Worm (Caenorhabditis elegans) whole organism, L4 larva: ENCODE results near the gene dct-15.

Experiments
- F44E2.7 ChIP-seq: fragments of 200-800 bp; sonication (Bioruptor generic); IDR thresholded peaks from 2 replicates; pipeline ENCODE4 v2.1.2; 2022; ENCODE audit warnings: missing genetic modification characterization, missing compliant biosample characterization
- Y48G9A.11 ChIP-seq: fragments of 200-800 bp; sonication (Bioruptor generic); IDR thresholded peaks from 2 replicates; pipeline ENCODE4 v1.3.6; 2022; ENCODE audit warnings: missing genetic modification reagents, missing genetic modification characterization, missing compliant biosample characterization
- Y75B8A.6 ChIP-seq: fragments of 200-800 bp; sonication (Bioruptor generic); IDR thresholded peaks from 2 replicates; pipeline ENCODE4 v1.3.6; 2022; ENCODE audit warnings: missing genetic modification reagents, missing genetic modification characterization, missing compliant biosample characterization
- ZK546.5 ChIP-seq, 2 experiments: sonication (generic microtip); optimal IDR thresholded peaks; 2 replicates each; lab custom pipeline; 2017; ENCODE audit warnings: missing biosample characterization in 2 of 2, missing genetic modification characterization in 2 of 2
- aly-2 ChIP-seq: sonication (generic microtip); optimal IDR thresholded peaks from 2 replicates; lab custom pipeline; 2018; ENCODE audit warnings: missing biosample characterization, missing genetic modification characterization
- attf-4 ChIP-seq: sonication (generic microtip); optimal IDR thresholded peaks from 3 replicates; lab custom pipeline; 2017; ENCODE audit warnings: missing biosample characterization, missing genetic modification characterization
- ceh-20 ChIP-seq: fragments of 200-800 bp; sonication (Bioruptor generic); IDR thresholded peaks from 2 replicates; pipeline ENCODE4 v1.3.6; 2022; ENCODE audit warnings: missing genetic modification reagents, missing genetic modification characterization, missing compliant biosample characterization
- ceh-28 ChIP-seq: fragments of 150-350 bp; optimal IDR thresholded peaks from 2 replicates; lab custom pipeline; 2014; ENCODE audit warnings: missing biosample characterization, missing genetic modification reagents, missing genetic modification characterization
- ceh-32 ChIP-seq: sonication (generic microtip); optimal IDR thresholded peaks from 2 replicates; lab custom pipeline; 2016; ENCODE audit warnings: mild to moderate bottlenecking, missing genetic modification characterization, missing compliant biosample characterization; ENCODE audit not compliant: poor library complexity
- ceh-44 ChIP-seq: fragments of 200-800 bp; sonication (Bioruptor generic); IDR thresholded peaks from 2 replicates; pipeline ENCODE4 v1.3.6; 2022; ENCODE audit warnings: missing genetic modification reagents, missing genetic modification characterization, missing compliant biosample characterization
- ceh-82 ChIP-seq: sonication (generic microtip); optimal IDR thresholded peaks from 2 replicates; lab custom pipeline; 2017; ENCODE audit warnings: missing biosample characterization, missing genetic modification characterization
- ctbp-1 ChIP-seq: fragments of 200-800 bp; sonication (Bioruptor generic); IDR thresholded peaks from 2 replicates; pipeline ENCODE4 v1.3.6; 2022; ENCODE audit warnings: missing genetic modification reagents, missing genetic modification characterization, missing compliant biosample characterization
- daf-8 ChIP-seq: fragments of 200-800 bp; sonication (Bioruptor generic); IDR thresholded peaks from 2 replicates; pipeline ENCODE4 v1.3.6; 2022; ENCODE audit warnings: missing genetic modification characterization, missing compliant biosample characterization
- dmd-6 ChIP-seq: fragments of 200-800 bp; sonication (Bioruptor generic); IDR thresholded peaks from 2 replicates; pipeline ENCODE4 v1.3.6; 2022; ENCODE audit warnings: missing genetic modification reagents, missing genetic modification characterization, missing compliant biosample characterization
- dmd-9 ChIP-seq: fragments of 200-800 bp; sonication (Bioruptor generic); IDR thresholded peaks from 2 replicates; pipeline ENCODE4 v1.3.6; 2022; ENCODE audit warnings: missing genetic modification reagents, missing genetic modification characterization, missing compliant biosample characterization
- dpl-1 ChIP-seq: fragments of 150-350 bp; optimal IDR thresholded peaks from 2 replicates; lab custom pipeline; 2014; ENCODE audit warnings: missing biosample characterization, missing genetic modification reagents, missing genetic modification characterization
- duxl-1 ChIP-seq: sonication (generic microtip); optimal IDR thresholded peaks from 2 replicates; lab custom pipeline; 2016; ENCODE audit warnings: mild to moderate bottlenecking, missing genetic modification characterization, moderate library complexity, missing compliant biosample characterization; ENCODE audit not compliant: poor library complexity
- dve-1 ChIP-seq: sonication (generic microtip); optimal IDR thresholded peaks from 2 replicates; lab custom pipeline; 2017; ENCODE audit warnings: antibody characterized with exemption, mild to moderate bottlenecking, missing genetic modification characterization, missing compliant biosample characterization; ENCODE audit not compliant: insufficient read depth
- egl-43 ChIP-seq: fragments of 200-800 bp; sonication (Bioruptor generic); IDR thresholded peaks from 2 replicates; pipeline ENCODE4 v1.3.6; 2022; ENCODE audit warnings: missing genetic modification reagents, missing genetic modification characterization, missing compliant biosample characterization
- fkh-10 ChIP-seq: fragments of 150-350 bp; optimal IDR thresholded peaks from 2 replicates; lab custom pipeline; 2014; ENCODE audit warnings: missing biosample characterization, missing genetic modification reagents, missing genetic modification characterization
- fos-1 ChIP-seq: fragments of 150-350 bp; optimal IDR thresholded peaks from 2 replicates; lab custom pipeline; 2014; ENCODE audit warnings: missing biosample characterization, missing genetic modification characterization
- hif-1 ChIP-seq, 2 experiments: sonication (generic microtip); optimal IDR thresholded peaks; 2 replicates each; lab custom pipeline; 2016 to 2017; ENCODE audit warnings: missing compliant biosample characterization in 2 of 2, missing genetic modification characterization in 2 of 2, missing genetic modification reagents in 2 of 2, missing genotype in 2 of 2, mild to moderate bottlenecking in 1 of 2
- hlh-11 ChIP-seq: fragments of 200-800 bp; sonication (Bioruptor generic); optimal IDR thresholded peaks from 2 replicates; lab custom pipeline; 2018; ENCODE audit warnings: mild to moderate bottlenecking, missing genetic modification characterization, missing compliant biosample characterization
- hmg-1.1 ChIP-seq: fragments of 200-800 bp; sonication (Bioruptor generic); IDR thresholded peaks from 2 replicates; pipeline ENCODE4 v1.3.6; 2022; ENCODE audit warnings: missing genetic modification reagents, missing genetic modification characterization, missing compliant biosample characterization
- jun-1 ChIP-seq: fragments of 150-350 bp; optimal IDR thresholded peaks from 2 replicates; lab custom pipeline; 2014; ENCODE audit warnings: missing biosample characterization, missing genetic modification reagents, missing genetic modification characterization
- lim-7 ChIP-seq: fragments of 200-800 bp; sonication (Bioruptor generic); IDR thresholded peaks from 2 replicates; pipeline ENCODE4 v1.3.6; 2022; ENCODE audit warnings: missing genetic modification characterization, missing compliant biosample characterization
- lir-3 ChIP-seq: sonication (generic microtip); optimal IDR thresholded peaks from 2 replicates; lab custom pipeline; 2016; ENCODE audit warnings: mild to moderate bottlenecking, missing genetic modification characterization, missing compliant biosample characterization
- mdl-1 ChIP-seq, 2 experiments: fragments of 150-350 bp in 1 of 2; sonication (generic microtip) in 1 of 2; optimal IDR thresholded peaks; 2 replicates each; lab custom pipeline; 2014 to 2017; ENCODE audit warnings: missing biosample characterization in 2 of 2, missing genetic modification characterization in 2 of 2
- mep-1 ChIP-seq: fragments of 150-350 bp; sonication (generic microtip); optimal IDR thresholded peaks from 3 replicates; lab custom pipeline; 2014; ENCODE audit warnings: missing biosample characterization, missing genetic modification characterization
- mes-2 ChIP-seq: sonication (generic microtip); optimal IDR thresholded peaks from 2 replicates; lab custom pipeline; 2016; ENCODE audit warnings: missing genotype, mild to moderate bottlenecking, missing genetic modification characterization, missing compliant biosample characterization; ENCODE audit not compliant: poor library complexity, severe bottlenecking
- nhr-102 ChIP-seq: sonication (generic microtip); optimal IDR thresholded peaks from 2 replicates; lab custom pipeline; 2016; ENCODE audit warnings: mild to moderate bottlenecking, missing genetic modification characterization, moderate library complexity, missing compliant biosample characterization
- nhr-111 ChIP-seq: fragments of 200-800 bp; sonication (Bioruptor generic); optimal IDR thresholded peaks from 2 replicates; lab custom pipeline; 2018; ENCODE audit warnings: mild to moderate bottlenecking, missing genetic modification characterization, missing compliant biosample characterization
- nhr-237 ChIP-seq: sonication (generic microtip); optimal IDR thresholded peaks from 2 replicates; lab custom pipeline; 2017; ENCODE audit warnings: missing biosample characterization, missing genetic modification characterization
- nhr-25 ChIP-seq: sonication (generic microtip); optimal IDR thresholded peaks from 2 replicates; lab custom pipeline; 2017; ENCODE audit warnings: missing genetic modification characterization, mild to moderate bottlenecking, missing compliant biosample characterization, antibody characterized with exemption, moderate library complexity, borderline replicate concordance; ENCODE audit not compliant: insufficient read depth
- nhr-28 ChIP-seq: fragments of 150-350 bp; optimal IDR thresholded peaks from 2 replicates; lab custom pipeline; 2014; ENCODE audit warnings: missing biosample characterization, missing genetic modification characterization
- nhr-41 ChIP-seq: fragments of 200-800 bp; sonication (Bioruptor generic); IDR thresholded peaks from 2 replicates; pipeline ENCODE4 v1.3.6; 2022; ENCODE audit warnings: missing genetic modification reagents, missing genetic modification characterization, missing compliant biosample characterization
- nhr-42 ChIP-seq: fragments of 200-800 bp; sonication (Bioruptor generic); IDR thresholded peaks from 2 replicates; pipeline ENCODE4 v1.3.6; 2022; ENCODE audit warnings: missing genetic modification characterization, missing compliant biosample characterization
- nhr-48 ChIP-seq: sonication (generic microtip); optimal IDR thresholded peaks from 2 replicates; lab custom pipeline; 2016; ENCODE audit warnings: mild to moderate bottlenecking, missing genetic modification characterization, missing compliant biosample characterization
- nhr-77 ChIP-seq: fragments of 150-350 bp; optimal IDR thresholded peaks from 2 replicates; lab custom pipeline; 2014; ENCODE audit warnings: missing biosample characterization, missing genetic modification characterization
- pha-4 ChIP-seq, 2 experiments: fragments of 150-350 bp in 1 of 2; fragments of 200-800 bp in 1 of 2; sonication (Bioruptor generic) in 1 of 2; IDR thresholded peaks in 1 of 2; optimal IDR thresholded peaks in 1 of 2; 2 replicates each; pipeline versions ENCODE4 v1.3.6 to Lab custom; 2014 to 2022; ENCODE audit warnings: missing genetic modification characterization in 2 of 2, missing genetic modification reagents in 2 of 2, missing biosample characterization in 1 of 2, missing compliant biosample characterization in 1 of 2
- php-3 ChIP-seq: fragments of 200-800 bp; sonication (Bioruptor generic); IDR thresholded peaks from 2 replicates; pipeline ENCODE4 v1.3.6; 2022; ENCODE audit warnings: missing genetic modification reagents, missing genetic modification characterization, missing compliant biosample characterization
- rbr-2 ChIP-seq: sonication (generic microtip); optimal IDR thresholded peaks from 2 replicates; lab custom pipeline; 2016; ENCODE audit warnings: missing genotype, missing genetic modification characterization, missing compliant biosample characterization
- saeg-2 ChIP-seq: fragments of 200-800 bp; sonication (Bioruptor generic); IDR thresholded peaks from 2 replicates; pipeline ENCODE4 v1.3.6; 2022; ENCODE audit warnings: missing genetic modification reagents, missing genetic modification characterization, missing compliant biosample characterization
- spr-3 ChIP-seq: fragments of 200-800 bp; sonication (Bioruptor generic); optimal IDR thresholded peaks from 2 replicates; lab custom pipeline; 2018; ENCODE audit warnings: mild to moderate bottlenecking, missing genetic modification characterization, missing compliant biosample characterization
- tag-97 ChIP-seq: fragments of 200-800 bp; sonication (Bioruptor generic); IDR thresholded peaks from 2 replicates; pipeline ENCODE4 v1.3.6; 2022; ENCODE audit warnings: missing genetic modification characterization, missing compliant biosample characterization
- unc-39 ChIP-seq: sonication (generic microtip); optimal IDR thresholded peaks from 2 replicates; lab custom pipeline; 2017; ENCODE audit warnings: missing biosample characterization, missing genetic modification characterization
- unc-62 ChIP-seq, 3 experiments: fragments of 150-350 bp in 1 of 3; sonication (generic microtip); optimal IDR thresholded peaks in 2 of 3; peaks in 1 of 3; 1 replicate in 1 of 3; 2 replicates in 2 of 3; lab custom pipeline; 2014 to 2017; ENCODE audit warnings: missing biosample characterization in 3 of 3, missing genetic modification characterization in 3 of 3, missing genetic modification reagents in 3 of 3, missing genotype in 1 of 3
- zfp-3 ChIP-seq: fragments of 200-800 bp; sonication (Bioruptor generic); conservative IDR thresholded peaks from 2 replicates; pipeline ENCODE4 v1.3.6; 2022; ENCODE audit warnings: missing genetic modification reagents, missing genetic modification characterization, missing compliant biosample characterization
- ztf-11 ChIP-seq: fragments of 150-350 bp; optimal IDR thresholded peaks from 2 replicates; lab custom pipeline; 2014; ENCODE audit warnings: missing biosample characterization, missing genetic modification characterization
- ztf-7 ChIP-seq: fragments of 150-350 bp; optimal IDR thresholded peaks from 2 replicates; lab custom pipeline; 2014; ENCODE audit warnings: missing biosample characterization, missing genetic modification characterization

dct-15 gene

ce11 chrIV:9801418-9801817 is 9.1 kb downstream of the dct-15 start (continued):
- TF ChIP-seq nhr-28 (tag; lab: Kevin White, UChicago) (peak; percentile 98), nhr-237 (no peak), nhr-77 (tag; lab: Kevin White, UChicago) (peak; percentile 92), attf-4 (tag; lab: Kevin White, UChicago) (no peak), dpl-1 (GFP tag; lab: Kevin White, UChicago) (no peak), ceh-20 (GFP tag; lab: Robert Waterston, UW) (peak; percentile 85), nhr-41 (0 out of 2 replicates have a peak, but pooled peaks have one; percentile 24), dmd-6 (peak; percentile 98), fkh-10 (GFP tag; lab: Kevin White, UChicago) (no peak), fos-1 (tag; lab: Kevin White, UChicago) (no peak), mep-1 (tag; lab: Kevin White, UChicago) (peak; percentile 40), ceh-28 (tag; lab: Kevin White, UChicago) (no peak), ztf-11 (tag; lab: Kevin White, UChicago) (no peak), ctbp-1 (GFP tag; lab: Robert Waterston, UW) (no peak), unc-39 (tag; lab: Kevin White, UChicago) (no peak), ztf-7 (tag; lab: Kevin White, UChicago) (no peak), nhr-102 (tag; lab: Kevin White, UChicago) (peak; percentile 63), aly-2 (no peak), F44E2.7 (GFP tag; lab: Robert Waterston, UW) (no peak), mdl-1 (tag; optimal IDR thresholded peaks at IDR 0.05; lab: Kevin White, UChicago) (peak in 1 of 2 experiments; percentile 57), Y75B8A.6 (no peak), unc-62 (GFP tag; optimal IDR thresholded peaks at IDR 0.05 in 1 of 2; lab: Kevin White, UChicago) (peak; percentile 18 to 66), unc-62 (tag; optimal IDR thresholded peaks at IDR 0.05; lab: Kevin White, UChicago) (no peak), rbr-2 (tag; lab: Kevin White, UChicago) (no peak), nhr-25 (tag; lab: Kevin White, UChicago) (no peak), mes-2 (tag; lab: Kevin White, UChicago) (peak; percentile 26), Y48G9A.11 (no peak), hmg-1.1 (no peak), ceh-32 (tag; lab: Kevin White, UChicago) (no peak), lim-7 (no peak), ZK546.5 (tag; optimal IDR thresholded peaks at IDR 0.05; lab: Kevin White, UChicago) (no peak), dve-1 (tag; lab: Kevin White, UChicago) (peak; percentile 93), egl-43 (GFP tag; lab: Robert Waterston, UW) (no peak), jun-1 (no peak), duxl-1 (tag; lab: Kevin White, UChicago) (no peak), ceh-44 (GFP tag; lab: Robert Waterston, UW) (no peak), zfp-3 (GFP tag; lab: Robert Waterston, UW) (0 out of 2 replicates have a peak, but pooled peaks have one; percentile 33), lir-3 (tag; lab: Kevin White, UChicago) (no peak), daf-8 (GFP tag; lab: Robert Waterston, UW) (no peak), hif-1 (tag; optimal IDR thresholded peaks at IDR 0.05; lab: Kevin White, UChicago) (peak; percentile 24 to 79), dmd-9 (GFP tag; lab: Robert Waterston, UW) (no peak), saeg-2 (GFP tag; lab: Robert Waterston, UW) (no peak), hlh-11 (peak; percentile 96), php-3 (peak; percentile 99), spr-3 (GFP tag; lab: Kevin White, UChicago) (no peak), nhr-42 (GFP tag; lab: Robert Waterston, UW) (no peak), pha-4 (GFP tag; IDR thresholded peaks at IDR 0.05; lab: Robert Waterston, UW) (peak; percentile 36; the same call in 1 of the 2 replicates), pha-4 (tag; optimal IDR thresholded peaks at IDR 0.05; lab: Kevin White, UChicago) (no peak), nhr-111 (GFP tag; lab: Kevin White, UChicago) (no peak), tag-97 (GFP tag; lab: Robert Waterston, UW) (no peak), ceh-82 (tag; lab: Kevin White, UChicago) (no peak), nhr-48 (tag; lab: Kevin White, UChicago) (peak; percentile 78)
